Worm (Caenorhabditis elegans): ENCODE measurements around the gene scc-2.
A peak's percentile ranks its signal among the peaks of the same experiment; 100 is the strongest.

Gene scc-2

DNA sequence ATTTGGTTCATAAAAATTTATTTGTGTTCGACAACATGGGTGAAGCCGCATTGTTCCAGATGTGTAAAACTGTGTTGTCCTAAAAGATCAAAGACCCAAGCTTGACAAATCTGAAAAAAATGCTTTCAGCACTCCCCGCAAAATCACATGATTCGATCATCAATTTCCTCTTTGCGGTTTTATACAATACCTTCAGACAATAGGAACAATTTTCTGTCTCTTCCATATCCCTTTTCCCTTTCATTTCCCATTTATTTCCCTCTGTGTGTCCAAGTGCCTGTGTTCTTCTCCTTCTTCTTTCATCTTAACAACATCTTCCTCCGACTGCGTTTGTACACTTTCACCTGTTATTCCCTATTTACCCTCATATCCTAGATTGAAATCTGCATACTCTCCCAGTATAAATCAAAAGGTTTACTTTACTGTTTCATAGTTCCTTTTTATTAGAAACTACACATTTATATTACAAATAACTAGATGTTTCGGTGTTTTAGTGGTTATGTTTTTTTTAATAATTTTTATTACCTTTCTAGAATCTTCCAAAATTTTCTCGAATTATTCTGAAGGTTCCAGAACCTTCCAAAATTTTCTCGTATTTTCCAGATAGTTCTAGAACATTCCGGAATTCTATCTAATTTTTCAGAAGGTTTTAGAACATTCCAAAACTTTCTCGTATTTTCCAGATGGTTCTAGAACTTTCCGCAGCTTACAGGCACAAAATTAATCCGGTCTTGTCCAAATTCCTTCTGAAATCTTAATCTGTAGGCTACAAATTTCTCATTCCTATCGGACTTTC lies 37.7 kb upstream of the scc-2 start, which contains the start of gene K01A2.5:
TSS of gene K01A2.5 (plus strand) at position 297 of the 796 bp plus-strand sequence.
- TF ChIP-seq mdl-1 (tag; optimal IDR thresholded peaks at IDR 0.05) (peak in 1 of 2 experiments; percentile 23), daf-16 (GFP tag; optimal IDR thresholded peaks at IDR 0.05) (no peak), daf-16 (tag; optimal IDR thresholded peaks at IDR 0.05) (no peak), unc-130 (GFP tag; optimal IDR thresholded peaks at IDR 0.05) (no peak), ceh-62 (tag; optimal IDR thresholded peaks at IDR 0.05) (no peak), unc-62 (GFP tag; optimal IDR thresholded peaks at IDR 0.05 in 1 of 2) (peak in 1 of 2 experiments; percentile 96), unc-62 (tag; optimal IDR thresholded peaks at IDR 0.05) (no peak), aly-2 (tag; optimal IDR thresholded peaks at IDR 0.05) (no peak), nhr-48 (tag; optimal IDR thresholded peaks at IDR 0.05) (peak; percentile 10), rbr-2 (tag; optimal IDR thresholded peaks at IDR 0.05) (no peak), zip-11 (GFP tag; IDR thresholded peaks at IDR 0.05) (no peak), Y48G9A.11 (GFP tag; IDR thresholded peaks at IDR 0.05) (no peak), daf-12 (tag; optimal IDR thresholded peaks at IDR 0.05) (no peak), hlh-11 (tag; optimal IDR thresholded peaks at IDR 0.05) (peak; percentile 34), egl-27 (tag; optimal IDR thresholded peaks at IDR 0.05) (no peak), mxl-2 (GFP tag; conservative IDR thresholded peaks at IDR 0.05) (no peak), cey-2 (tag; optimal IDR thresholded peaks at IDR 0.05; ENCODE audit: borderline replicate concordance, insufficient read depth) (peak; percentile 31), mxl-3 (GFP tag; optimal IDR thresholded peaks at IDR 0.05) (peak; percentile 35), skn-1 (tag; optimal IDR thresholded peaks at IDR 0.05) (no peak), sdz-12 (GFP tag; optimal IDR thresholded peaks at IDR 0.05) (no peak), nhr-77 (tag; optimal IDR thresholded peaks at IDR 0.05) (no peak), F49E8.2 (tag; optimal IDR thresholded peaks at IDR 0.05; ENCODE audit: borderline replicate concordance) (no peak), nhr-25 (tag; optimal IDR thresholded peaks at IDR 0.05; ENCODE audit: borderline replicate concordance, insufficient read depth) (peak; percentile 57), nhr-28 (tag; optimal IDR thresholded peaks at IDR 0.05) (peak; percentile 66), Y75B8A.6 (GFP tag; IDR thresholded peaks at IDR 0.05) (no peak), snpc-4 (tag; optimal IDR thresholded peaks at IDR 0.05) (no peak), hlh-30 (tag; optimal IDR thresholded peaks at IDR 0.05; ENCODE audit: insufficient read depth) (peak; percentile 58), fkh-10 (GFP tag; optimal IDR thresholded peaks at IDR 0.05) (no peak), T20F7.1 (GFP tag; optimal IDR thresholded peaks at IDR 0.05) (no peak), daf-19 (GFP tag; conservative IDR thresholded peaks at IDR 0.05) (no peak)

DNA sequence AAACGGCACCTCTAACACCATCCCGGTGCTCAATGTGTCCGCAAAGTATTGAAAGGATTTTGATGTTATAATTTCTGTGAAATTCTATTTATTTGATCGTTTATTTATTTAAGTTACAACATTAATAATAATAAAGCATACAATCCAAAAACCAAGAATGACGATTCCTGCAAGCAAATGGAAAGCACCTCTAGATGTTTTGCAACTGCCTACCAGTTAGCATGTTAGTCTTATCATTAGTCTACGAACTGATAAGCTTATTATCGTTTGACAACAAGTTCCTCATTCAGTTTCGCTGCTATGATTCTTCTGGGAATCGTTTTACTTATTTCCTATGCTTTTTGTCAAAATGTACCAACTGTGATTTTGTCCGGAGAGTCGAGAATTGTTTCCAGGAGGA lies 36.2 kb upstream of the scc-2 start, which contains the start of gene K01A2.6:
TSS of gene K01A2.6 (plus strand) at position 301 of the 400 bp plus-strand sequence.
- TF ChIP-seq nhr-48 (tag; optimal IDR thresholded peaks at IDR 0.05) = no peak
- TF ChIP-seq unc-62 (GFP tag; optimal IDR thresholded peaks at IDR 0.05 in 1 of 2) = peak in 1 of 2 experiments; percentile 14
- no peak for TF ChIP-seq unc-62 (tag; optimal IDR thresholded peaks at IDR 0.05)

DNA sequence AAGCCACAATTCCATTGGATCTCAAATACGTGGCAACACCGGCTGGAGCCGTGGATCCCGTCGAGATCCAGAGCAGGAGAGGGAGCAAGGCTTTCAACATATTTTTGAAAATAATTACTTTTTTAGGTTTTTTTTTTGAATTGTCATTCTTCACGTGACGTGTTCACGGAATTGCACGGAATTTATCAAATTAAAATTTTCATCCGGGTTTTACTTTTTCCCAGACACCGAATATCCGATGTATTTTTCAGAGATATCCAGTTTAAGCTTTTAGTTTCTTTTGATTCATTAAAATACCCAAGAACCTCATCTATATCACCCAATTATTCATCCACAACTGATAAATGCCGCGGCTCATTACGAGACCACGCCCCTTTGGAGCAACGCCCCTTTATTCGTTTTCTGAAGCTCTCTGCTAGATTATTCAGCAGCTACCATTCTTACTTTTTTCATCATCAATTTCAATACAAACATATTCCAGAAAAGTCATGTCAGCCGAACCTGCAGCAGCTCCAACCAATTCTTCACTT lies 33.5 kb upstream of the scc-2 start, which contains the start of the genes clec-117 and B0432.1:
TSS of gene clec-117 (minus strand) at position 101 of the 530 bp plus-strand sequence.
TSS of gene B0432.1 (plus strand) at position 480 of the 530 bp plus-strand sequence.
- TF ChIP-seq F26F4.8 (GFP tag; conservative IDR thresholded peaks at IDR 0.05) = no peak
- TF ChIP-seq aly-2 (tag; optimal IDR thresholded peaks at IDR 0.05) = no peak
- no peak for TF ChIP-seq mxl-3 (GFP tag; optimal IDR thresholded peaks at IDR 0.05)
- no peak for TF ChIP-seq Y105C5A.15 (GFP tag; IDR thresholded peaks at IDR 0.05)
- TF ChIP-seq zag-1 (tag; optimal IDR thresholded peaks at IDR 0.05) = no peak
- TF ChIP-seq zip-2 (tag; optimal IDR thresholded peaks at IDR 0.05) = no peak
- no peak for TF ChIP-seq R02D3.7 (tag; optimal IDR thresholded peaks at IDR 0.05)
- no peak for TF ChIP-seq tra-1 (GFP tag; IDR thresholded peaks at IDR 0.05)
- TF ChIP-seq hlh-11 (tag; optimal IDR thresholded peaks at IDR 0.05) = no peak
- no peak for TF ChIP-seq nhr-111 (GFP tag; optimal IDR thresholded peaks at IDR 0.05)
- TF ChIP-seq mxl-2 (GFP tag; conservative IDR thresholded peaks at IDR 0.05) = no peak
- no peak for TF ChIP-seq vab-7 (GFP tag; IDR thresholded peaks at IDR 0.05)
- TF ChIP-seq Y48G9A.11 (GFP tag; IDR thresholded peaks at IDR 0.05) = no peak
- no peak for TF ChIP-seq ces-1 (GFP tag; optimal IDR thresholded peaks at IDR 0.05)
- TF ChIP-seq Y5F2A.4 (GFP tag; optimal IDR thresholded peaks at IDR 0.05) = no peak
- TF ChIP-seq nhr-28 (tag; optimal IDR thresholded peaks at IDR 0.05) = no peak
- TF ChIP-seq tag-97 (GFP tag; IDR thresholded peaks at IDR 0.05) = no peak
- no peak for TF ChIP-seq pha-4 (GFP tag; IDR thresholded peaks at IDR 0.05)
- no peak for TF ChIP-seq pha-4 (tag; optimal IDR thresholded peaks at IDR 0.05)
- TF ChIP-seq aha-1 (tag) = no peak
- no peak for TF ChIP-seq php-3 (GFP tag; IDR thresholded peaks at IDR 0.05)

All from whole organism, L4 larva.